Fruit fly (Drosophila melanogaster): ENCODE data around the gene eag.

Gene eag

dm6 chrX:15028152-15028551 is 72.9 kb downstream of the eag start:
- TF ChIP-seq Hr96 (GFP tag; optimal IDR thresholded peaks at IDR 0.05) (no peak), CG7101 (tag; optimal IDR thresholded peaks at IDR 0.05) (no peak)

- no peak for TF ChIP-seq toe (GFP tag; optimal IDR thresholded peaks at IDR 0.05)
- no peak for TF ChIP-seq bab1 (GFP tag; optimal IDR thresholded peaks at IDR 0.05)
These were observed 74.6 kb downstream of the eag start for dm6 chrX:15029864-15030263.

- TF ChIP-seq toe (GFP tag; optimal IDR thresholded peaks at IDR 0.05) (no peak), tj (GFP tag; optimal IDR thresholded peaks at IDR 0.05) (peak; percentile 58), bab1 (GFP tag; optimal IDR thresholded peaks at IDR 0.05) (peak; percentile 32), Crg-1 (GFP tag; optimal IDR thresholded peaks at IDR 0.05) (no peak), CG1620 (GFP tag; optimal IDR thresholded peaks at IDR 0.05) (no peak), pad (GFP tag; optimal IDR thresholded peaks at IDR 0.05) (no peak), CG14711 (tag; optimal IDR thresholded peaks at IDR 0.05) (no peak), CG5204 (GFP tag; optimal IDR thresholded peaks at IDR 0.05) (peak; percentile 25), CG11617 (GFP tag; optimal IDR thresholded peaks at IDR 0.05) (no peak)
These were observed 87.2 kb downstream of the eag start for dm6 chrX:15042499-15042898.

dm6 chrX:15043013-15043699 is 87.9 kb downstream of the eag start:
- peak; percentile 49 for TF ChIP-seq ovo (GFP tag; optimal IDR thresholded peaks at IDR 0.05)
- peak; percentile 13 for TF ChIP-seq cic (GFP tag; optimal IDR thresholded peaks at IDR 0.05)
- TF ChIP-seq kay (GFP tag; ENCODE audit: borderline replicate concordance) = no peak
- no peak for TF ChIP-seq CG12768 (GFP tag; optimal IDR thresholded peaks at IDR 0.05)
- TF ChIP-seq CG33017 (tag; optimal IDR thresholded peaks at IDR 0.05) = no peak
- TF ChIP-seq tj (GFP tag; optimal IDR thresholded peaks at IDR 0.05) = no peak
- TF ChIP-seq toe (GFP tag; optimal IDR thresholded peaks at IDR 0.05) = no peak
- no peak for TF ChIP-seq pad (GFP tag; optimal IDR thresholded peaks at IDR 0.05)
- no peak for TF ChIP-seq CG11617 (GFP tag; optimal IDR thresholded peaks at IDR 0.05)
- peak; percentile 36 for TF ChIP-seq Crg-1 (GFP tag; optimal IDR thresholded peaks at IDR 0.05)
- no peak for TF ChIP-seq Clk (GFP tag; optimal IDR thresholded peaks at IDR 0.05)
- TF ChIP-seq Mnt (GFP tag; optimal IDR thresholded peaks at IDR 0.05) = no peak
- TF ChIP-seq CG14711 (tag; optimal IDR thresholded peaks at IDR 0.05) = no peak
- peak in 1 of 2 experiments; percentile 30 for TF ChIP-seq cnc (optimal IDR thresholded peaks at IDR 0.05)
- TF ChIP-seq CG5204 (GFP tag; optimal IDR thresholded peaks at IDR 0.05) = no peak
- no peak for TF ChIP-seq CG7101 (tag; optimal IDR thresholded peaks at IDR 0.05)
- TF ChIP-seq CG1620 (GFP tag; optimal IDR thresholded peaks at IDR 0.05) = no peak
- TF ChIP-seq bab1 (GFP tag; optimal IDR thresholded peaks at IDR 0.05) = no peak
- TF ChIP-seq CG7045 (GFP tag; optimal IDR thresholded peaks at IDR 0.05) = no peak
- TF ChIP-seq Hr96 (GFP tag; optimal IDR thresholded peaks at IDR 0.05) = no peak

- peak; percentile 15 for TF ChIP-seq CG12768 (GFP tag; optimal IDR thresholded peaks at IDR 0.05)
- peak; percentile 15 for TF ChIP-seq cic (GFP tag; optimal IDR thresholded peaks at IDR 0.05)
- peak; percentile 25 for TF ChIP-seq ovo (GFP tag; optimal IDR thresholded peaks at IDR 0.05)
- TF ChIP-seq toe (GFP tag; optimal IDR thresholded peaks at IDR 0.05) = no peak
- no peak for TF ChIP-seq kay (GFP tag; ENCODE audit: borderline replicate concordance)
- TF ChIP-seq bab1 (GFP tag; optimal IDR thresholded peaks at IDR 0.05) = peak; percentile 70
- peak; percentile 93 for TF ChIP-seq pad (GFP tag; optimal IDR thresholded peaks at IDR 0.05)
- TF ChIP-seq CG14711 (tag; optimal IDR thresholded peaks at IDR 0.05) = peak; percentile 35
- TF ChIP-seq cnc (optimal IDR thresholded peaks at IDR 0.05) = no peak
- TF ChIP-seq CG11617 (GFP tag; optimal IDR thresholded peaks at IDR 0.05) = peak; percentile 77
- TF ChIP-seq CG33017 (tag; optimal IDR thresholded peaks at IDR 0.05) = no peak
- peak; percentile 66 for TF ChIP-seq CG7101 (tag; optimal IDR thresholded peaks at IDR 0.05)
- TF ChIP-seq CG1620 (GFP tag; optimal IDR thresholded peaks at IDR 0.05) = peak; percentile 56
- TF ChIP-seq Mnt (GFP tag; optimal IDR thresholded peaks at IDR 0.05) = peak; percentile 77
- TF ChIP-seq Crg-1 (GFP tag; optimal IDR thresholded peaks at IDR 0.05) = no peak
- no peak for TF ChIP-seq Clk (GFP tag; optimal IDR thresholded peaks at IDR 0.05)
- TF ChIP-seq CG7045 (GFP tag; optimal IDR thresholded peaks at IDR 0.05) = no peak
- peak; percentile 44 for TF ChIP-seq Hr96 (GFP tag; optimal IDR thresholded peaks at IDR 0.05)
- TF ChIP-seq tj (GFP tag; optimal IDR thresholded peaks at IDR 0.05) = no peak
- TF ChIP-seq CG5204 (GFP tag; optimal IDR thresholded peaks at IDR 0.05) = peak; percentile 45
These were observed 88.5 kb downstream of the eag start, which contains the start of gene CG5541 for dm6 chrX:15043700-15044225. CG5541 (plus strand) TSS chrX:15044123.

dm6 chrX:15045608-15046007 is 90.3 kb downstream of the eag start:
- TF ChIP-seq ovo (GFP tag; optimal IDR thresholded peaks at IDR 0.05) = peak; percentile 95
- no peak for TF ChIP-seq bab1 (GFP tag; optimal IDR thresholded peaks at IDR 0.05)
- TF ChIP-seq cic (GFP tag; optimal IDR thresholded peaks at IDR 0.05) = peak; percentile 57
- peak; percentile 69 for TF ChIP-seq kay (GFP tag; ENCODE audit: borderline replicate concordance)
- no peak for TF ChIP-seq CG7101 (tag; optimal IDR thresholded peaks at IDR 0.05)
- TF ChIP-seq CG14711 (tag; optimal IDR thresholded peaks at IDR 0.05) = no peak
- peak; percentile 28 for TF ChIP-seq Mnt (GFP tag; optimal IDR thresholded peaks at IDR 0.05)
- no peak for TF ChIP-seq Hr96 (GFP tag; optimal IDR thresholded peaks at IDR 0.05)

- TF ChIP-seq Clk (GFP tag; optimal IDR thresholded peaks at IDR 0.05) (no peak), CG14711 (tag; optimal IDR thresholded peaks at IDR 0.05) (no peak), CG7045 (GFP tag; optimal IDR thresholded peaks at IDR 0.05) (no peak), Mnt (GFP tag; optimal IDR thresholded peaks at IDR 0.05) (peak; percentile 57), cic (GFP tag; optimal IDR thresholded peaks at IDR 0.05) (peak; percentile 50), CG1620 (GFP tag; optimal IDR thresholded peaks at IDR 0.05) (no peak), Hr96 (GFP tag; optimal IDR thresholded peaks at IDR 0.05) (no peak), bab1 (GFP tag; optimal IDR thresholded peaks at IDR 0.05) (peak; percentile 5)
These were observed 93.4 kb downstream of the eag start for dm6 chrX:15048713-15049112.
